Fruit fly (Drosophila melanogaster) whole organism, wandering third instar larva: ENCODE measurements around the gene RpS27.

Experiments
- HLH106 ChIP-seq: fragments of 200-800 bp; optimal IDR thresholded peaks from 3 replicates; lab custom pipeline; 2019; ENCODE audit warnings: missing biosample characterization, mild to moderate bottlenecking, missing genetic modification characterization, moderate library complexity
- pan ChIP-seq: fragments of >200 bp; optimal IDR thresholded peaks from 2 replicates; lab custom pipeline; 2017

- TF ChIP-seq pan (lab: Kevin White, UChicago) (no peak), HLH106 (tag; lab: Kevin White, UChicago) (no peak)
These were observed 8.3 kb downstream of the RpS27 start for dm6 chr3R:25238771-25239700.
